Fruit fly (Drosophila melanogaster) whole organism, embryonic: ENCODE data around the gene RpL27A.

Source experiments
- Aef1 ChIP-seq: fragments of 200-800 bp; sonication (Bioruptor generic); IDR thresholded peaks from 3 replicates; pipeline ENCODE4 v1.3.6; 2022; ENCODE audit warnings: missing biosample characterization, missing genetic modification characterization
- Atf6 ChIP-seq: fragments of 200-800 bp; sonication (Bioruptor generic); IDR thresholded peaks from 2 replicates; pipeline ENCODE4 v1.3.6; 2022; ENCODE audit warnings: missing biosample characterization, missing genetic modification characterization
- Bdp1 ChIP-seq: fragments of 200-800 bp; sonication (Bioruptor generic); optimal IDR thresholded peaks from 3 replicates; lab custom pipeline; 2016; ENCODE audit warnings: missing biosample characterization, missing genetic modification characterization
- CG11456 ChIP-seq: fragments of 200-800 bp; sonication (Bioruptor generic); IDR thresholded peaks from 3 replicates; pipeline ENCODE4 v1.3.6; 2022; ENCODE audit warnings: missing biosample characterization, missing genetic modification characterization
- CG11723 ChIP-seq: fragments of 200-800 bp; sonication (Bioruptor generic); optimal IDR thresholded peaks from 2 replicates; lab custom pipeline; 2017; ENCODE audit warnings: missing biosample characterization, mild to moderate bottlenecking, missing genetic modification characterization
- CG13775 ChIP-seq: fragments of 200-800 bp; sonication (Bioruptor generic); optimal IDR thresholded peaks from 3 replicates; lab custom pipeline; 2017; ENCODE audit warnings: missing biosample characterization, mild to moderate bottlenecking, missing genetic modification characterization
- CG14667 ChIP-seq: fragments of 200-800 bp; sonication (Bioruptor generic); IDR thresholded peaks from 2 replicates; pipeline ENCODE4 v1.3.6; 2022; ENCODE audit warnings: missing biosample characterization, missing genetic modification characterization
- CG15011 ChIP-seq: fragments of 200-800 bp; sonication (Bioruptor generic); optimal IDR thresholded peaks from 3 replicates; lab custom pipeline; 2018; ENCODE audit warnings: missing biosample characterization, mild to moderate bottlenecking, missing genetic modification characterization
- CG17829 ChIP-seq: fragments of 200-800 bp; optimal IDR thresholded peaks from 2 replicates; lab custom pipeline; 2019; ENCODE audit warnings: missing biosample characterization, mild to moderate bottlenecking, missing genetic modification characterization, moderate library complexity
- CG2202 ChIP-seq: fragments of 200-800 bp; sonication (Bioruptor generic); optimal IDR thresholded peaks from 2 replicates; lab custom pipeline; 2018; ENCODE audit warnings: missing biosample characterization, mild to moderate bottlenecking, missing genetic modification characterization
- CG32772 ChIP-seq: fragments of 200-800 bp; sonication (Bioruptor generic); IDR thresholded peaks from 2 replicates; pipeline ENCODE4 v1.3.6; 2022; ENCODE audit warnings: missing biosample characterization, missing genetic modification characterization
- CG34224 ChIP-seq: fragments of 200-800 bp; sonication (Bioruptor generic); IDR thresholded peaks from 3 replicates; pipeline ENCODE4 v1.3.6; 2022; ENCODE audit warnings: missing biosample characterization, missing genetic modification characterization; ENCODE audit not compliant: partially characterized antibody
- CG4617 ChIP-seq: fragments of 200-800 bp; sonication (Bioruptor generic); optimal IDR thresholded peaks from 3 replicates; lab custom pipeline; 2016; ENCODE audit warnings: missing biosample characterization, missing genetic modification characterization, borderline replicate concordance
- CG5245 ChIP-seq: fragments of 200-800 bp; sonication (Bioruptor generic); optimal IDR thresholded peaks from 3 replicates; lab custom pipeline; 2016; ENCODE audit warnings: missing biosample characterization, missing genetic modification characterization
- CG6791 ChIP-seq: fragments of 200-800 bp; sonication (Bioruptor generic); IDR thresholded peaks from 3 replicates; pipeline ENCODE4 v1.3.6; 2022; ENCODE audit warnings: missing biosample characterization, missing genetic modification characterization; ENCODE audit not compliant: partially characterized antibody
- CG7963 ChIP-seq: fragments of 200-800 bp; sonication (Bioruptor generic); IDR thresholded peaks from 3 replicates; pipeline ENCODE4 v1.3.6; 2022; ENCODE audit warnings: missing biosample characterization, missing genetic modification characterization; ENCODE audit not compliant: partially characterized antibody
- CG8281 ChIP-seq: fragments of 200-800 bp; sonication (Bioruptor generic); optimal IDR thresholded peaks from 2 replicates; lab custom pipeline; 2018; ENCODE audit warnings: missing biosample characterization, mild to moderate bottlenecking, missing genetic modification characterization, moderate library complexity
- D19A ChIP-seq: fragments of 200-800 bp; optimal IDR thresholded peaks from 3 replicates; lab custom pipeline; 2019; ENCODE audit warnings: missing biosample characterization, mild to moderate bottlenecking, missing genetic modification characterization, moderate library complexity
- Dip2 ChIP-seq: fragments of 200-800 bp; sonication (Bioruptor generic); IDR thresholded peaks from 2 replicates; pipeline ENCODE4 v1.3.6; 2022; ENCODE audit warnings: missing biosample characterization, missing genetic modification characterization
- Dip3 ChIP-seq: fragments of 200-800 bp; sonication (Bioruptor generic); optimal IDR thresholded peaks from 3 replicates; lab custom pipeline; 2016; ENCODE audit warnings: missing biosample characterization, missing genetic modification characterization
- Doc3 ChIP-seq: fragments of 200-800 bp; sonication (Bioruptor generic); IDR thresholded peaks from 3 replicates; pipeline ENCODE4 v1.3.6; 2022; ENCODE audit warnings: missing biosample characterization, missing genetic modification characterization; ENCODE audit not compliant: partially characterized antibody
- Ets65A ChIP-seq: fragments of 200-800 bp; sonication (Bioruptor generic); peaks from one replicate; lab custom pipeline; 2016; ENCODE audit warnings: missing biosample characterization, missing genetic modification characterization
- Fer3 ChIP-seq: fragments of 200-800 bp; sonication (Bioruptor generic); optimal IDR thresholded peaks from 2 replicates; lab custom pipeline; 2018; ENCODE audit warnings: missing biosample characterization, mild to moderate bottlenecking, missing genetic modification characterization, moderate library complexity
- Gug ChIP-seq: fragments of 200-800 bp; sonication (Bioruptor generic); IDR thresholded peaks from 4 replicates; pipeline ENCODE4 v1.3.6; 2022; ENCODE audit warnings: missing biosample characterization, missing genetic modification characterization
- H2.0 ChIP-seq: fragments of 200-800 bp; sonication (Bioruptor generic); IDR thresholded peaks from 2 replicates; pipeline ENCODE4 v1.3.6; 2022; ENCODE audit warnings: missing biosample characterization, missing genetic modification characterization
- Lpt ChIP-seq: fragments of >200 bp; optimal IDR thresholded peaks from 2 replicates; lab custom pipeline; 2018; ENCODE audit warnings: missing biosample characterization, missing genetic modification characterization
- Meics ChIP-seq: fragments of 200-800 bp; sonication (Bioruptor generic); optimal IDR thresholded peaks from 2 replicates; lab custom pipeline; 2017; ENCODE audit warnings: missing biosample characterization, mild to moderate bottlenecking, missing genetic modification characterization
- Nf-YC ChIP-seq: fragments of 200-800 bp; optimal IDR thresholded peaks from 3 replicates; lab custom pipeline; 2019; ENCODE audit warnings: missing biosample characterization, mild to moderate bottlenecking, missing genetic modification characterization, moderate library complexity
- Sin3A ChIP-seq: fragments of >200 bp; optimal IDR thresholded peaks from 2 replicates; lab custom pipeline; 2018
- YL-1 ChIP-seq: fragments of 200-800 bp; sonication (Bioruptor generic); optimal IDR thresholded peaks from 3 replicates; lab custom pipeline; 2017; ENCODE audit warnings: missing biosample characterization, mild to moderate bottlenecking, missing genetic modification characterization
- al ChIP-seq: fragments of 200-800 bp; sonication (Bioruptor generic); IDR thresholded peaks from 2 replicates; pipeline ENCODE4 v1.3.6; 2022; ENCODE audit warnings: missing biosample characterization, missing genetic modification characterization
- amos ChIP-seq: fragments of 200-800 bp; sonication (Bioruptor generic); IDR thresholded peaks from 2 replicates; pipeline ENCODE4 v1.3.6; 2022; ENCODE audit warnings: missing biosample characterization, missing genetic modification characterization; ENCODE audit not compliant: partially characterized antibody
- btn ChIP-seq: fragments of 200-800 bp; sonication (Bioruptor generic); optimal IDR thresholded peaks from 2 replicates; lab custom pipeline; 2016; ENCODE audit warnings: missing biosample characterization, missing genetic modification characterization
- ci ChIP-seq: fragments of 200-800 bp; sonication (Bioruptor generic); IDR thresholded peaks from 3 replicates; pipeline ENCODE4 v1.3.6; 2022; ENCODE audit warnings: missing biosample characterization, missing genetic modification characterization
- croc ChIP-seq: fragments of 200-800 bp; sonication (Bioruptor generic); conservative IDR thresholded peaks from 3 replicates; pipeline ENCODE4 v1.3.6; 2022; ENCODE audit warnings: missing biosample characterization, missing genetic modification characterization
- ewg ChIP-seq: fragments of 200-800 bp; sonication (Bioruptor generic); optimal IDR thresholded peaks from 3 replicates; lab custom pipeline; 2017; ENCODE audit warnings: mild to moderate bottlenecking, missing biosample characterization, missing genetic modification reagents, missing genetic modification characterization
- eyg ChIP-seq: fragments of 200-800 bp; sonication (Bioruptor generic); optimal IDR thresholded peaks from 3 replicates; lab custom pipeline; 2016; ENCODE audit warnings: missing biosample characterization, missing genetic modification characterization
- gro ChIP-seq: fragments of 200-800 bp; sonication (Bioruptor generic); optimal IDR thresholded peaks from 2 replicates; lab custom pipeline; 2016; ENCODE audit warnings: missing biosample characterization, missing genetic modification characterization
- jigr1 ChIP-seq: fragments of 200-800 bp; sonication (Bioruptor generic); IDR thresholded peaks from 3 replicates; pipeline ENCODE4 v1.3.6; 2022; ENCODE audit warnings: missing biosample characterization, missing genetic modification characterization
- klu ChIP-seq: fragments of 200-800 bp; sonication (Bioruptor generic); IDR thresholded peaks from 2 replicates; pipeline ENCODE4 v1.3.6; 2022; ENCODE audit warnings: missing biosample characterization, missing genetic modification characterization
- lbe ChIP-seq: fragments of 200-800 bp; sonication (Bioruptor generic); optimal IDR thresholded peaks from 2 replicates; lab custom pipeline; 2016; ENCODE audit warnings: missing biosample characterization, mild to moderate bottlenecking, missing genetic modification characterization
- nmo ChIP-seq: fragments of 200-800 bp; sonication (Bioruptor generic); optimal IDR thresholded peaks from 2 replicates; lab custom pipeline; 2018; ENCODE audit warnings: missing biosample characterization, mild to moderate bottlenecking, missing genetic modification characterization, moderate library complexity
- nom ChIP-seq: fragments of 200-800 bp; sonication (Bioruptor generic); optimal IDR thresholded peaks from 2 replicates; lab custom pipeline; 2017; ENCODE audit warnings: missing biosample characterization, missing genetic modification characterization, mild to moderate bottlenecking, moderate library complexity, missing genetic modification reagents
- pan ChIP-seq, 4 experiments: fragments of >200 bp in 3 of 4; fragments of 200-800 bp in 1 of 4; sonication (Bioruptor generic) in 1 of 4; optimal IDR thresholded peaks in 3 of 4; IDR thresholded peaks in 1 of 4; 2 replicates each; pipeline versions ENCODE4 v1.3.6 to Lab custom; 2017 to 2022; ENCODE audit warnings: missing biosample characterization in 2 of 4, missing genetic modification characterization in 2 of 4, mixed read lengths in 1 of 4
- peb ChIP-seq: fragments of 200-800 bp; sonication (Bioruptor generic); IDR thresholded peaks from 2 replicates; pipeline ENCODE4 v1.3.6; 2022; ENCODE audit warnings: missing biosample characterization, missing genetic modification characterization
- sr ChIP-seq: fragments of 200-800 bp; sonication (Bioruptor generic); IDR thresholded peaks from 3 replicates; pipeline ENCODE4 v1.3.6; 2022; ENCODE audit warnings: missing biosample characterization, missing genetic modification characterization
- tgo ChIP-seq: fragments of 200-800 bp; sonication (Bioruptor generic); IDR thresholded peaks from 3 replicates; pipeline ENCODE4 v1.3.6; 2022; ENCODE audit warnings: missing biosample characterization, missing genetic modification characterization
- trh ChIP-seq: fragments of 200-800 bp; sonication (Bioruptor generic); optimal IDR thresholded peaks from 2 replicates; lab custom pipeline; 2016; ENCODE audit warnings: missing biosample characterization, missing genetic modification characterization
- unc-4 ChIP-seq: fragments of 200-800 bp; sonication (Bioruptor generic); IDR thresholded peaks from 2 replicates; pipeline ENCODE4 v1.3.6; 2022; ENCODE audit warnings: missing biosample characterization, missing genetic modification characterization; ENCODE audit not compliant: partially characterized antibody
- vfl ChIP-seq: fragments of 200-800 bp; sonication (Bioruptor generic); optimal IDR thresholded peaks from 2 replicates; lab custom pipeline; 2016; ENCODE audit warnings: missing biosample characterization, missing genetic modification characterization
- z ChIP-seq: fragments of 200-800 bp; sonication (Bioruptor generic); IDR thresholded peaks from 3 replicates; pipeline ENCODE4 v1.3.6; 2022; ENCODE audit warnings: missing biosample characterization, missing genetic modification characterization
- zen2 ChIP-seq: fragments of 200-800 bp; sonication (Bioruptor generic); IDR thresholded peaks from 3 replicates; pipeline ENCODE4 v1.3.6; 2022; ENCODE audit warnings: missing biosample characterization, missing genetic modification characterization; ENCODE audit not compliant: partially characterized antibody

Gene RpL27A

DNA sequence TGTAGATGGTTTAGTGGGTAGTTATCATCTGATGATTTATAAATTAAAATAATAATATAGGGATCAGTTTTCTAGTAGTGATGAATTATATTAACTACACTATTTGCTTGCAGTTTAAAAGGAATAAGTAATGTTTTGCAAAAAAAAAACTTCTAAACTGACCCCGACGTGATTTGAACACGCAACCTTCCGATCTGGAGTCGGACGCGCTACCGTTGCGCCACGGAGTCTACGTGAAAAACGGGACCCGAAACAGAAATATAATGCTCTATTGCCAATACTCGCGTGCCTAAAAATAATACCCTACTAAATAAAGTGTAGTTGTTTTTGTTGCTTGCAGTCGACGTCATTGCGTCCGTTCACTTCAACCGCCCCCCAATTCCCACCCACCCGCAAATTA, 39.3 kb downstream of the RpL27A start (continued):
- no peak for TF ChIP-seq Dip3 (GFP tag; lab: Kevin White, UChicago)
- no peak for TF ChIP-seq gro (GFP tag; lab: Kevin White, UChicago)
- TF ChIP-seq CG7963 (GFP tag; lab: Robert Waterston, UW), result peak; percentile 51; the same call in 2 of the 3 replicates
- TF ChIP-seq al (GFP tag; lab: Robert Waterston, UW), result no peak
- no peak for TF ChIP-seq ewg
- TF ChIP-seq Nf-YC (tag; lab: Kevin White, UChicago), result no peak
- no peak for TF ChIP-seq jigr1 (GFP tag; lab: Robert Waterston, UW)
- TF ChIP-seq sr (GFP tag; lab: Robert Waterston, UW), result no peak
- TF ChIP-seq Atf6 (GFP tag; lab: Robert Waterston, UW), result no peak
- no peak for TF ChIP-seq Lpt (GFP tag; lab: Kevin White, UChicago)
- TF ChIP-seq Gug (GFP tag; lab: Robert Waterston, UW), result no peak
- TF ChIP-seq CG4617 (GFP tag; lab: Kevin White, UChicago), result no peak
- TF ChIP-seq vfl (GFP tag; lab: Kevin White, UChicago), result no peak
- TF ChIP-seq CG17829, result no peak
- TF ChIP-seq Meics (GFP tag; lab: Kevin White, UChicago), result no peak
- no peak for TF ChIP-seq CG15011
- TF ChIP-seq nmo (GFP tag; lab: Kevin White, UChicago), result no peak
- no peak for TF ChIP-seq CG11456 (GFP tag; lab: Robert Waterston, UW)
- no peak for TF ChIP-seq CG32772 (GFP tag; lab: Robert Waterston, UW)
- TF ChIP-seq Sin3A, result no peak
- TF ChIP-seq Ets65A, result no peak
- no peak for TF ChIP-seq CG5245 (GFP tag; lab: Kevin White, UChicago)
- no peak for TF ChIP-seq unc-4
- peak; percentile 77 for TF ChIP-seq CG6791 (GFP tag; lab: Robert Waterston, UW)
- no peak for TF ChIP-seq lbe (GFP tag; lab: Kevin White, UChicago)
- TF ChIP-seq btn, result no peak
- TF ChIP-seq croc (GFP tag; lab: Robert Waterston, UW), result no peak
- TF ChIP-seq tgo (GFP tag; lab: Robert Waterston, UW), result no peak
- TF ChIP-seq CG2202 (tag; lab: Kevin White, UChicago), result no peak
- 0 out of 3 replicates have a peak, but pooled peaks have one; percentile 22 for TF ChIP-seq Doc3 (GFP tag; lab: Robert Waterston, UW)
- no peak for TF ChIP-seq CG11723 (GFP tag; lab: Kevin White, UChicago)
- peak; percentile 22 for TF ChIP-seq D19A (tag; lab: Kevin White, UChicago)
- TF ChIP-seq pan (optimal IDR thresholded peaks at IDR 0.05; lab: Kevin White, UChicago), result no peak
- no peak for TF ChIP-seq pan (GFP tag; optimal IDR thresholded peaks at IDR 0.05 in 1 of 2, IDR thresholded peaks at IDR 0.05 in 1 of 2)
- no peak for TF ChIP-seq CG13775 (GFP tag; lab: Kevin White, UChicago)
- no peak for TF ChIP-seq CG14667 (GFP tag; lab: Robert Waterston, UW)
- no peak for TF ChIP-seq Dip2 (GFP tag; lab: Robert Waterston, UW)
- TF ChIP-seq klu (GFP tag; lab: Robert Waterston, UW), result no peak
- no peak for TF ChIP-seq trh (GFP tag; lab: Kevin White, UChicago)
- no peak for TF ChIP-seq Fer3
- no peak for TF ChIP-seq nom (GFP tag; lab: Kevin White, UChicago)
- no peak for TF ChIP-seq H2.0 (GFP tag; lab: Robert Waterston, UW)
- TF ChIP-seq zen2, result peak; percentile 42; the same call in 2 of the 3 replicates
- no peak for TF ChIP-seq Aef1 (GFP tag; lab: Robert Waterston, UW)
- no peak for TF ChIP-seq peb
- no peak for TF ChIP-seq CG8281 (tag; lab: Kevin White, UChicago)
- TF ChIP-seq YL-1 (GFP tag; lab: Kevin White, UChicago), result no peak
- no peak for TF ChIP-seq z (GFP tag; lab: Robert Waterston, UW)
- 0 out of 3 replicates have a peak, but pooled peaks have one; percentile 35 for TF ChIP-seq CG34224 (GFP tag; lab: Robert Waterston, UW)
- no peak for TF ChIP-seq ci (GFP tag; lab: Robert Waterston, UW)
- peak; percentile 67; the same call in 1 of the 2 replicates for TF ChIP-seq amos (GFP tag; lab: Robert Waterston, UW)
- peak; percentile 93 for TF ChIP-seq Bdp1 (GFP tag; lab: Kevin White, UChicago)
- TF ChIP-seq eyg (GFP tag; lab: Kevin White, UChicago), result no peak
